Worm (Caenorhabditis elegans): ENCODE results near the gene oac-32.

DNA sequence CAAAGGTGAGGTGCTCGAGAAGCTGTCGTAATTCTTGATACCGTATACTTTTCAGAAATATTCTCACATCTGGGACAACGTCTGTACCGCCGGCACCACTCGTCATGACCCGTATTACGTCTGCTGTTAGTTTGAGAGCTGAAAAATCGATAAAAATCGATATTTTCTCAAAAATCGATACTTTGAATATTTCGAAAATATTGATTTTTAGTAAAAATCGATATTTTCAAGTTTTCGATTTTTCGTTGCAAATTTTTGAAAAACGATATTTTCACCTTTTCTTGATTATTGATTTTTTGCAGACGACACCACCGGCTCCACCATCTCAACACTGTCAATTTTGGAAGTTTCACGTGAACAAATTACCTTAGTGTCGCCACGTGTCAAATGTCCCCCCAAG is 49.8 kb downstream of the oac-32 start:
- no peak for TF ChIP-seq him-1 (tag; optimal IDR thresholded peaks at IDR 0.05)
- TF ChIP-seq dao-5 (tag; optimal IDR thresholded peaks at IDR 0.05) = no peak

Measured in whole organism, L4/young adult.